Worm (Caenorhabditis elegans): ENCODE data around the gene T24D5.1.

- TF ChIP-seq ref-1 (GFP tag; conservative IDR thresholded peaks at IDR 0.05) = no peak
- no peak for TF ChIP-seq klf-2 (GFP tag; conservative IDR thresholded peaks at IDR 0.05)
- TF ChIP-seq T22C8.4 (GFP tag; IDR thresholded peaks at IDR 0.05) = no peak
- TF ChIP-seq flt-1 (GFP tag; IDR thresholded peaks at IDR 0.05) = no peak
- TF ChIP-seq ztf-23 (GFP tag; IDR thresholded peaks at IDR 0.05) = no peak
These were observed 11.8 kb downstream of the T24D5.1 start, which contains the start of gene T24D5.2 for ce11 chrX:12586352-12586751.

All from whole organism, midembryonic.